Fruit fly (Drosophila melanogaster) whole organism, embryonic: ENCODE measurements around the gene CG31287.

ENCODE experiments used
- CG10209 ChIP-seq: fragments of 200-800 bp; sonication (Bioruptor generic); optimal IDR thresholded peaks from 3 replicates; lab custom pipeline; 2017; ENCODE audit warnings: missing biosample characterization, mild to moderate bottlenecking, missing genetic modification characterization, missing genetic modification reagents
- CG10274 ChIP-seq: fragments of 200-800 bp; sonication (Bioruptor generic); optimal IDR thresholded peaks from 3 replicates; lab custom pipeline; 2017; ENCODE audit warnings: missing biosample characterization, mild to moderate bottlenecking, missing genetic modification characterization
- CG10366 ChIP-seq: fragments of 200-800 bp; sonication (Bioruptor generic); IDR thresholded peaks from 2 replicates; pipeline ENCODE4 v1.3.6; 2022; ENCODE audit warnings: missing biosample characterization, missing genetic modification characterization
- CG10654 ChIP-seq: fragments of 200-800 bp; sonication (Bioruptor generic); optimal IDR thresholded peaks from 2 replicates; lab custom pipeline; 2016; ENCODE audit warnings: missing biosample characterization, missing genetic modification characterization
- CG11723 ChIP-seq: fragments of 200-800 bp; sonication (Bioruptor generic); optimal IDR thresholded peaks from 2 replicates; lab custom pipeline; 2017; ENCODE audit warnings: missing biosample characterization, mild to moderate bottlenecking, missing genetic modification characterization
- CG12659 ChIP-seq: fragments of 200-800 bp; sonication (Bioruptor generic); optimal IDR thresholded peaks from 3 replicates; lab custom pipeline; 2017; ENCODE audit warnings: mild to moderate bottlenecking, missing biosample characterization, missing genetic modification reagents, missing genetic modification characterization
- CG12942 ChIP-seq: fragments of 200-800 bp; sonication (Bioruptor generic); optimal IDR thresholded peaks from 3 replicates; lab custom pipeline; 2016; ENCODE audit warnings: missing biosample characterization, missing genetic modification characterization
- CG15269 ChIP-seq: fragments of 200-800 bp; sonication (Bioruptor generic); optimal IDR thresholded peaks from 2 replicates; lab custom pipeline; 2018; ENCODE audit warnings: missing biosample characterization, mild to moderate bottlenecking, missing genetic modification characterization, moderate library complexity
- CG17568 ChIP-seq: fragments of 200-800 bp; sonication (Bioruptor generic); optimal IDR thresholded peaks from 2 replicates; lab custom pipeline; 2018; ENCODE audit warnings: missing biosample characterization, mild to moderate bottlenecking, missing genetic modification characterization, moderate library complexity
- CG2129 ChIP-seq: fragments of 200-800 bp; sonication (Bioruptor generic); IDR thresholded peaks from 2 replicates; pipeline ENCODE4 v1.3.6; 2022; ENCODE audit warnings: missing biosample characterization, missing genetic modification characterization; ENCODE audit not compliant: partially characterized antibody
- CG2712 ChIP-seq: fragments of 200-800 bp; optimal IDR thresholded peaks from 3 replicates; lab custom pipeline; 2019; ENCODE audit warnings: missing biosample characterization, mild to moderate bottlenecking, missing genetic modification characterization, moderate library complexity
- CG30431 ChIP-seq: fragments of 200-800 bp; sonication (Bioruptor generic); optimal IDR thresholded peaks from 2 replicates; lab custom pipeline; 2017; ENCODE audit warnings: missing biosample characterization, missing genetic modification characterization
- CG33213 ChIP-seq: fragments of 200-800 bp; sonication (Bioruptor generic); optimal IDR thresholded peaks from 3 replicates; lab custom pipeline; 2016; ENCODE audit warnings: missing biosample characterization, missing genetic modification characterization
- CG34376 ChIP-seq: fragments of 200-800 bp; sonication (Bioruptor generic); optimal IDR thresholded peaks from 2 replicates; lab custom pipeline; 2018; ENCODE audit warnings: missing biosample characterization, mild to moderate bottlenecking, missing genetic modification characterization
- CG34422 ChIP-seq: fragments of 200-800 bp; sonication (Bioruptor generic); IDR thresholded peaks from 3 replicates; pipeline ENCODE4 v1.3.6; 2022; ENCODE audit warnings: missing biosample characterization, missing genetic modification characterization
- CG3847 ChIP-seq: fragments of 200-800 bp; sonication (Bioruptor generic); IDR thresholded peaks from 2 replicates; pipeline ENCODE4 v1.3.6; 2022; ENCODE audit warnings: missing biosample characterization, missing genetic modification characterization
- CG6254 ChIP-seq: fragments of 200-800 bp; sonication (Bioruptor generic); optimal IDR thresholded peaks from 3 replicates; lab custom pipeline; 2017; ENCODE audit warnings: mild to moderate bottlenecking, missing biosample characterization, missing genetic modification reagents, missing genetic modification characterization
- CG7786 ChIP-seq: fragments of 200-800 bp; sonication (Bioruptor generic); optimal IDR thresholded peaks from 2 replicates; lab custom pipeline; 2016; ENCODE audit warnings: missing biosample characterization, missing genetic modification characterization
- CG8281 ChIP-seq: fragments of 200-800 bp; sonication (Bioruptor generic); optimal IDR thresholded peaks from 2 replicates; lab custom pipeline; 2018; ENCODE audit warnings: missing biosample characterization, mild to moderate bottlenecking, missing genetic modification characterization, moderate library complexity
- CG9727 ChIP-seq: fragments of 200-800 bp; sonication (Bioruptor generic); optimal IDR thresholded peaks from 3 replicates; lab custom pipeline; 2017; ENCODE audit warnings: missing biosample characterization, mild to moderate bottlenecking, missing genetic modification characterization
- CoRest ChIP-seq: fragments of 200-800 bp; sonication (Bioruptor generic); optimal IDR thresholded peaks from 3 replicates; lab custom pipeline; 2018; ENCODE audit warnings: missing biosample characterization, mild to moderate bottlenecking, missing genetic modification characterization, moderate library complexity
- D19A ChIP-seq: fragments of 200-800 bp; optimal IDR thresholded peaks from 3 replicates; lab custom pipeline; 2019; ENCODE audit warnings: missing biosample characterization, mild to moderate bottlenecking, missing genetic modification characterization, moderate library complexity
- HLH54F ChIP-seq: fragments of 200-800 bp; sonication (Bioruptor generic); optimal IDR thresholded peaks from 3 replicates; lab custom pipeline; 2016; ENCODE audit warnings: missing biosample characterization, missing genetic modification characterization
- Hey ChIP-seq: fragments of 200-800 bp; sonication (Bioruptor generic); optimal IDR thresholded peaks from 3 replicates; lab custom pipeline; 2018; ENCODE audit warnings: missing biosample characterization, mild to moderate bottlenecking, missing genetic modification characterization
- Hsf ChIP-seq: fragments of 200-800 bp; sonication (Bioruptor generic); optimal IDR thresholded peaks from 3 replicates; lab custom pipeline; 2016; ENCODE audit warnings: missing biosample characterization, missing genetic modification characterization
- Sox102F ChIP-seq: fragments of 200-800 bp; sonication (Bioruptor generic); optimal IDR thresholded peaks from 2 replicates; lab custom pipeline; 2018; ENCODE audit warnings: missing biosample characterization, mild to moderate bottlenecking, missing genetic modification characterization, moderate library complexity
- Stat92E ChIP-seq, 3 experiments: fragments of >200 bp in 2 of 3; fragments of 200-800 bp in 1 of 3; sonication (Bioruptor generic) in 1 of 3; optimal IDR thresholded peaks; 2 replicates each; lab custom pipeline; 2017 to 2019; ENCODE audit warnings: missing biosample characterization in 3 of 3, missing genetic modification characterization in 3 of 3, mild to moderate bottlenecking in 1 of 3, moderate library complexity in 1 of 3
- Taf1 ChIP-seq: fragments of 200-800 bp; sonication (Bioruptor generic); IDR thresholded peaks from 2 replicates; pipeline ENCODE4 v1.3.6; 2022; ENCODE audit warnings: missing biosample characterization, missing genetic modification characterization
- YL-1 ChIP-seq: fragments of 200-800 bp; sonication (Bioruptor generic); optimal IDR thresholded peaks from 3 replicates; lab custom pipeline; 2017; ENCODE audit warnings: missing biosample characterization, mild to moderate bottlenecking, missing genetic modification characterization
- az2 ChIP-seq: fragments of 200-800 bp; sonication (Bioruptor generic); optimal IDR thresholded peaks from 3 replicates; lab custom pipeline; 2016; ENCODE audit warnings: missing biosample characterization, missing genetic modification characterization
- cad ChIP-seq: fragments of >200 bp; optimal IDR thresholded peaks from 2 replicates; lab custom pipeline; 2017; ENCODE audit warnings: missing biosample characterization, missing genetic modification characterization
- cato ChIP-seq: fragments of 200-800 bp; sonication (Bioruptor generic); optimal IDR thresholded peaks from 2 replicates; lab custom pipeline; 2016; ENCODE audit warnings: missing biosample characterization, missing genetic modification characterization, borderline replicate concordance
- caup ChIP-seq: fragments of 200-800 bp; sonication (Bioruptor generic); optimal IDR thresholded peaks from 3 replicates; lab custom pipeline; 2017; ENCODE audit warnings: missing biosample characterization, mild to moderate bottlenecking, missing genetic modification characterization, moderate library complexity; ENCODE audit not compliant: severe bottlenecking
- crp ChIP-seq, 2 experiments: fragments of 200-800 bp; sonication (Bioruptor generic); optimal IDR thresholded peaks; 2 replicates in 1 of 2; 3 replicates in 1 of 2; lab custom pipeline; 2017; ENCODE audit warnings: missing biosample characterization in 2 of 2, missing genetic modification characterization in 2 of 2, mild to moderate bottlenecking in 1 of 2, moderate library complexity in 1 of 2
- gcm2 ChIP-seq: fragments of 200-800 bp; sonication (Bioruptor generic); optimal IDR thresholded peaks from 2 replicates; lab custom pipeline; 2016; ENCODE audit warnings: missing biosample characterization, missing genetic modification characterization
- gro ChIP-seq: fragments of 200-800 bp; sonication (Bioruptor generic); optimal IDR thresholded peaks from 2 replicates; lab custom pipeline; 2016; ENCODE audit warnings: missing biosample characterization, missing genetic modification characterization
- gt ChIP-seq: fragments of 200-800 bp; sonication (Bioruptor generic); IDR thresholded peaks from 2 replicates; pipeline ENCODE4 v1.3.6; 2022; ENCODE audit warnings: missing biosample characterization, missing genetic modification characterization
- ind ChIP-seq: fragments of 200-800 bp; sonication (Bioruptor generic); optimal IDR thresholded peaks from 3 replicates; lab custom pipeline; 2016; ENCODE audit warnings: missing biosample characterization, missing genetic modification characterization
- jumu ChIP-seq: fragments of 200-800 bp; sonication (Bioruptor generic); optimal IDR thresholded peaks from 3 replicates; lab custom pipeline; 2016; ENCODE audit warnings: missing biosample characterization, missing genetic modification characterization
- onecut ChIP-seq: fragments of 200-800 bp; sonication (Bioruptor generic); IDR thresholded peaks from 2 replicates; pipeline ENCODE4 v1.3.6; 2022; ENCODE audit warnings: missing biosample characterization, missing genetic modification characterization
- pnt ChIP-seq: fragments of 200-800 bp; sonication (Bioruptor generic); optimal IDR thresholded peaks from 3 replicates; lab custom pipeline; 2016; ENCODE audit warnings: missing biosample characterization, missing genetic modification characterization
- sc ChIP-seq, 3 experiments: fragments of >200 bp in 2 of 3; fragments of 200-800 bp in 1 of 3; sonication (Bioruptor generic) in 1 of 3; optimal IDR thresholded peaks; 2 replicates in 2 of 3; 3 replicates in 1 of 3; lab custom pipeline; 2017; ENCODE audit warnings: mild to moderate bottlenecking in 1 of 3, missing biosample characterization in 1 of 3, missing genetic modification characterization in 1 of 3, missing genetic modification reagents in 1 of 3
- sens ChIP-seq: fragments of 200-800 bp; sonication (Bioruptor generic); peaks from one replicate; lab custom pipeline; 2016; ENCODE audit warnings: missing biosample characterization, missing genetic modification characterization
- sna ChIP-seq: fragments of 200-800 bp; sonication (Bioruptor generic); IDR thresholded peaks from 2 replicates; pipeline ENCODE4 v1.3.6; 2022; ENCODE audit warnings: missing biosample characterization, missing genetic modification characterization; ENCODE audit not compliant: partially characterized antibody
- stc ChIP-seq: fragments of 200-800 bp; sonication (Bioruptor generic); IDR thresholded peaks from 2 replicates; pipeline ENCODE4 v1.3.6; 2022; ENCODE audit warnings: missing biosample characterization, missing genetic modification characterization
- tgo ChIP-seq: fragments of 200-800 bp; sonication (Bioruptor generic); IDR thresholded peaks from 3 replicates; pipeline ENCODE4 v1.3.6; 2022; ENCODE audit warnings: missing biosample characterization, missing genetic modification characterization
- tna ChIP-seq: fragments of 200-800 bp; sonication (Bioruptor generic); IDR thresholded peaks from 2 replicates; pipeline ENCODE4 v1.3.6; 2022; ENCODE audit warnings: missing biosample characterization, missing genetic modification characterization; ENCODE audit not compliant: partially characterized antibody
- unc-4 ChIP-seq: fragments of 200-800 bp; sonication (Bioruptor generic); IDR thresholded peaks from 2 replicates; pipeline ENCODE4 v1.3.6; 2022; ENCODE audit warnings: missing biosample characterization, missing genetic modification characterization; ENCODE audit not compliant: partially characterized antibody
- vnd ChIP-seq: fragments of 200-800 bp; sonication (Bioruptor generic); IDR thresholded peaks from 3 replicates; pipeline ENCODE4 v1.3.6; 2022; ENCODE audit warnings: missing biosample characterization, missing genetic modification characterization; ENCODE audit not compliant: partially characterized antibody
- wor ChIP-seq: fragments of 200-800 bp; sonication (Bioruptor generic); IDR thresholded peaks from 2 replicates; pipeline ENCODE4 v1.3.6; 2022; ENCODE audit warnings: missing biosample characterization, missing genetic modification characterization

Gene CG31287

DNA sequence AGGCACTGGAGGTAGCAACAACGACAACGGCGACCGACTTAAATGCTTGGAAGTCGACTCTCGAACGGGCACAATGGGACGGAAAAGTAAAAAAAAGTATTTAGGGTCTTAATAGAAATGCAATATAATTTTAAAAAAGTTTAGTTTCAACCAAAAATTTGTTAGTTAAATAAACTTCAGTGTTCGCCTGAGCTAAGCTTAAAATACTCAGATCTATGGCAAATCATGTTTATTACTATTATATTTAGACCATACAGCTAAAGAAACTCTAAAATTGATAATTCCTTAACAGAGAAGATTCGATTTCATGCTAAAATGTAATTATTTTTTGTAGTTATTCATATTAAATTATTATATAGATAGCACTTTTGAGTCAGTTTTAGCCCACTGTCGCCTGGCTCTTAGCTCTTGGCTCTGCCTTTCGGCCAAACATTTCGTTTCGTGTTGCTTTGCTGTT is 50.3 kb downstream of the CG31287 start (continued):
- TF ChIP-seq Hey (tag; lab: Kevin White, UChicago) (no peak), unc-4 (GFP tag; lab: Robert Waterston, UW) (no peak), YL-1 (GFP tag; lab: Kevin White, UChicago) (peak; percentile 54), crp (GFP tag; optimal IDR thresholded peaks at IDR 0.05; lab: Kevin White, UChicago) (peak in 1 of 2 experiments; percentile 27), cad (GFP tag; lab: Kevin White, UChicago) (no peak), CG6254 (peak; percentile 56), CG33213 (GFP tag; lab: Kevin White, UChicago) (no peak), gro (GFP tag; lab: Kevin White, UChicago) (no peak), HLH54F (GFP tag; lab: Kevin White, UChicago) (peak; percentile 14), wor (no peak), CG17568 (GFP tag; lab: Kevin White, UChicago) (peak; percentile 29), CG34376 (GFP tag; lab: Kevin White, UChicago) (peak; percentile 15), CG9727 (GFP tag; lab: Kevin White, UChicago) (peak; percentile 89), CG34422 (GFP tag; lab: Robert Waterston, UW) (no peak), CG30431 (GFP tag; lab: Kevin White, UChicago) (peak; percentile 35), CG10654 (GFP tag; lab: Kevin White, UChicago) (peak; percentile 64), CG8281 (tag; lab: Kevin White, UChicago) (peak; percentile 53), sens (GFP tag; lab: Kevin White, UChicago) (peak; percentile 89), D19A (peak; percentile 79), caup (GFP tag; lab: Kevin White, UChicago) (peak; percentile 72), CG10209 (GFP tag; lab: Kevin White, UChicago) (peak; percentile 82), CG7786 (no peak), Hsf (peak; percentile 48), stc (GFP tag; lab: Robert Waterston, UW) (no peak), tgo (GFP tag; lab: Robert Waterston, UW) (no peak), onecut (GFP tag; lab: Robert Waterston, UW) (peak; percentile 54), CG12659 (peak; percentile 89), sna (GFP tag; lab: Robert Waterston, UW) (no peak), gt (no peak), az2 (GFP tag; lab: Kevin White, UChicago) (peak; percentile 67), CG12942 (GFP tag; lab: Kevin White, UChicago) (peak; percentile 54), jumu (GFP tag; lab: Kevin White, UChicago) (no peak), pnt (no peak), gcm2 (GFP tag; lab: Kevin White, UChicago) (no peak), Sox102F (GFP tag; lab: Kevin White, UChicago) (peak; percentile 76), CG10274 (GFP tag; lab: Kevin White, UChicago) (peak; percentile 48), CG11723 (GFP tag; lab: Kevin White, UChicago) (peak; percentile 59), Taf1 (GFP tag; lab: Robert Waterston, UW) (no peak), CG15269 (tag; lab: Kevin White, UChicago) (peak; percentile 87), tna (no peak), cato (GFP tag; lab: Kevin White, UChicago) (peak; percentile 54), sc (optimal IDR thresholded peaks at IDR 0.05; lab: Kevin White, UChicago) (no peak), sc (GFP tag; optimal IDR thresholded peaks at IDR 0.05; lab: Kevin White, UChicago) (peak; percentile 63), CG2129 (GFP tag; lab: Robert Waterston, UW) (no peak), vnd (GFP tag; lab: Robert Waterston, UW) (no peak), CG10366 (GFP tag; lab: Robert Waterston, UW) (no peak), Stat92E (GFP tag; optimal IDR thresholded peaks at IDR 0.05; lab: Kevin White, UChicago) (no peak), ind (GFP tag; lab: Kevin White, UChicago) (peak; percentile 66), CG2712 (tag; lab: Kevin White, UChicago) (peak; percentile 85), CoRest (tag; lab: Kevin White, UChicago) (peak; percentile 90), CG3847 (GFP tag; lab: Robert Waterston, UW) (no peak)
